Worm (Caenorhabditis elegans) whole organism, L3 larva: ENCODE measurements around the gene str-261.

Experiments
- ZK546.5 ChIP-seq: sonication (generic microtip); optimal IDR thresholded peaks from 2 replicates; lab custom pipeline; 2017; ENCODE audit warnings: missing biosample characterization, missing genetic modification characterization
- ama-1 ChIP-seq: fragments of 150-350 bp; optimal IDR thresholded peaks from 2 replicates; lab custom pipeline; 2018
- daf-12 ChIP-seq: fragments of 150-350 bp; optimal IDR thresholded peaks from 2 replicates; lab custom pipeline; 2014; ENCODE audit warnings: missing biosample characterization, missing genetic modification reagents, missing genetic modification characterization
- elt-1 ChIP-seq: fragments of 150-350 bp; optimal IDR thresholded peaks from 2 replicates; lab custom pipeline; 2014; ENCODE audit warnings: missing biosample characterization, missing genetic modification characterization
- elt-2 ChIP-seq: sonication (generic microtip); optimal IDR thresholded peaks from 2 replicates; lab custom pipeline; 2016; ENCODE audit warnings: missing genetic modification reagents, mild to moderate bottlenecking, missing genetic modification characterization, missing compliant biosample characterization
- nhr-237 ChIP-seq: fragments of 150-350 bp; optimal IDR thresholded peaks from 2 replicates; lab custom pipeline; 2014; ENCODE audit warnings: missing biosample characterization, missing genetic modification characterization
- nhr-76 ChIP-seq: fragments of 150-350 bp; sonication (generic microtip); optimal IDR thresholded peaks from 5 replicates; lab custom pipeline; 2014; ENCODE audit warnings: missing biosample characterization, missing genetic modification characterization

- TF ChIP-seq elt-1 (no peak), elt-2 (no peak), ama-1 (lab: Kevin White, UChicago) (no peak), nhr-76 (no peak), daf-12 (tag; lab: Kevin White, UChicago) (no peak), nhr-237 (no peak), ZK546.5 (tag; lab: Kevin White, UChicago) (no peak)
These were observed 39.5 kb downstream of the str-261 start for ce11 chrIII:11113845-11114244.
